Worm (Caenorhabditis elegans) whole organism, L4/young adult: ENCODE results near the gene lurp-2.

Source experiments
- W03F9.2 ChIP-seq: fragments of 150-350 bp; optimal IDR thresholded peaks from 2 replicates; lab custom pipeline; 2014; ENCODE audit warnings: missing biosample characterization, missing genetic modification characterization
- dao-5 ChIP-seq: sonication (generic microtip); optimal IDR thresholded peaks from 2 replicates; lab custom pipeline; 2016; ENCODE audit warnings: missing genotype, missing genetic modification characterization, moderate library complexity, missing compliant biosample characterization
- him-1 ChIP-seq: sonication (generic microtip); optimal IDR thresholded peaks from 2 replicates; lab custom pipeline; 2016; ENCODE audit warnings: missing genotype, missing genetic modification reagents, missing genetic modification characterization, missing compliant biosample characterization

DNA sequence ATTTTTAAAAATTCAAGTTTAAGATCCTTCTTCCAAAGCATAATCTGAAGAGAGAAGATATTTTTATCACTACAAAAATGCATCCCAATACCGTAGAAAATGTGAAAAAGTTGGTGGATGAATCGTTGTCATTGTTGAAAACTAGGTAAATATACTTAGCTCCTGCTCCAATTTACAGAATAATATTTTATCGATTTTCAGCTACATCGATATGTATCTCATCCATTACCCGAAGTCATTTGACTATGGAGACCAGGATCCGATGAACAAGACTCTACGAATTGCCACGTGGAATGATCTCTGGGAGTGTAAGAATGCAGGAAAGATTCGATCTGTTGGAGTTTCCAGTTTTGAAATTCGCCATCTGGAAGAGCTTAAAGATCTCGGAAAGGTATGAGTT lies 45.0 kb upstream of the lurp-2 start:
- TF ChIP-seq dao-5 (tag; lab: Kevin White, UChicago) (no peak), him-1 (tag; lab: Kevin White, UChicago) (no peak), W03F9.2 (tag; lab: Kevin White, UChicago) (no peak)
